Fruit fly (Drosophila melanogaster) whole organism, embryonic: Measurements from ENCODE around the gene CG31948.

Source experiments
- Bteb2 ChIP-seq: fragments of 200-800 bp; sonication (Bioruptor generic); optimal IDR thresholded peaks from 2 replicates; lab custom pipeline; 2016; ENCODE audit warnings: missing biosample characterization, missing genetic modification characterization
- CG10654 ChIP-seq: fragments of 200-800 bp; sonication (Bioruptor generic); optimal IDR thresholded peaks from 2 replicates; lab custom pipeline; 2016; ENCODE audit warnings: missing biosample characterization, missing genetic modification characterization
- CG11247 ChIP-seq: fragments of 200-800 bp; sonication (Bioruptor generic); IDR thresholded peaks from 2 replicates; pipeline ENCODE4 v1.3.6; 2022; ENCODE audit warnings: missing biosample characterization, missing genetic modification characterization
- CG12236 ChIP-seq: fragments of 200-800 bp; sonication (Bioruptor generic); optimal IDR thresholded peaks from 2 replicates; lab custom pipeline; 2016; ENCODE audit warnings: missing biosample characterization, missing genetic modification characterization
- CG12391 ChIP-seq: fragments of 200-800 bp; sonication (Bioruptor generic); optimal IDR thresholded peaks from 3 replicates; lab custom pipeline; 2018; ENCODE audit warnings: missing biosample characterization, mild to moderate bottlenecking, missing genetic modification characterization, moderate library complexity
- CG15011 ChIP-seq: fragments of 200-800 bp; sonication (Bioruptor generic); optimal IDR thresholded peaks from 3 replicates; lab custom pipeline; 2018; ENCODE audit warnings: missing biosample characterization, mild to moderate bottlenecking, missing genetic modification characterization
- CG15696 ChIP-seq: fragments of 200-800 bp; sonication (Bioruptor generic); optimal IDR thresholded peaks from 2 replicates; lab custom pipeline; 2019; ENCODE audit warnings: missing biosample characterization, mild to moderate bottlenecking, missing genetic modification characterization, moderate library complexity
- CG1603 ChIP-seq: fragments of 200-800 bp; sonication (Bioruptor generic); optimal IDR thresholded peaks from 2 replicates; lab custom pipeline; 2019; ENCODE audit warnings: missing biosample characterization, mild to moderate bottlenecking, missing genetic modification characterization, moderate library complexity
- CG16813 ChIP-seq: fragments of 200-800 bp; sonication (Bioruptor generic); IDR thresholded peaks from 3 replicates; pipeline ENCODE4 v1.3.6; 2022; ENCODE audit warnings: missing biosample characterization, missing genetic modification characterization; ENCODE audit not compliant: partially characterized antibody
- CG17186 ChIP-seq: fragments of 200-800 bp; sonication (Bioruptor generic); optimal IDR thresholded peaks from 3 replicates; lab custom pipeline; 2017; ENCODE audit warnings: missing biosample characterization, missing genetic modification reagents, missing genetic modification characterization
- CG17912 ChIP-seq: fragments of 200-800 bp; sonication (Bioruptor generic); optimal IDR thresholded peaks from 2 replicates; lab custom pipeline; 2018; ENCODE audit warnings: missing biosample characterization, mild to moderate bottlenecking, missing genetic modification characterization
- CG1832 ChIP-seq: fragments of 200-800 bp; sonication (Bioruptor generic); optimal IDR thresholded peaks from 2 replicates; lab custom pipeline; 2017; ENCODE audit warnings: missing biosample characterization, mild to moderate bottlenecking, missing genetic modification characterization, inconsistent platforms
- CG18619 ChIP-seq: fragments of 200-800 bp; sonication (Bioruptor generic); optimal IDR thresholded peaks from 3 replicates; lab custom pipeline; 2017; ENCODE audit warnings: missing biosample characterization, mild to moderate bottlenecking, missing genetic modification characterization
- CG2889 ChIP-seq: fragments of 200-800 bp; sonication (Bioruptor generic); IDR thresholded peaks from 3 replicates; pipeline ENCODE4 v1.3.6; 2022; ENCODE audit warnings: missing biosample characterization, missing genetic modification characterization
- CG31224 ChIP-seq: fragments of 200-800 bp; sonication (Bioruptor generic); IDR thresholded peaks from 2 replicates; pipeline ENCODE4 v1.3.6; 2022; ENCODE audit warnings: missing biosample characterization, missing genetic modification characterization
- CG31441 ChIP-seq: fragments of 200-800 bp; sonication (Bioruptor generic); IDR thresholded peaks from 2 replicates; pipeline ENCODE4 v1.3.6; 2022; ENCODE audit warnings: missing biosample characterization, missing genetic modification characterization
- CG34224 ChIP-seq: fragments of 200-800 bp; sonication (Bioruptor generic); IDR thresholded peaks from 3 replicates; pipeline ENCODE4 v1.3.6; 2022; ENCODE audit warnings: missing biosample characterization, missing genetic modification characterization; ENCODE audit not compliant: partially characterized antibody
- CG42726 ChIP-seq: fragments of 200-800 bp; sonication (Bioruptor generic); IDR thresholded peaks from 2 replicates; pipeline ENCODE4 v1.3.6; 2022; ENCODE audit warnings: missing biosample characterization, missing genetic modification characterization; ENCODE audit not compliant: partially characterized antibody
- CG4404 ChIP-seq: fragments of 200-800 bp; sonication (Bioruptor generic); IDR thresholded peaks from 2 replicates; pipeline ENCODE4 v1.3.6; 2022; ENCODE audit warnings: missing biosample characterization, missing genetic modification characterization
- CG4617 ChIP-seq: fragments of 200-800 bp; sonication (Bioruptor generic); optimal IDR thresholded peaks from 3 replicates; lab custom pipeline; 2016; ENCODE audit warnings: missing biosample characterization, missing genetic modification characterization, borderline replicate concordance
- CG6813 ChIP-seq: fragments of 200-800 bp; sonication (Bioruptor generic); optimal IDR thresholded peaks from 2 replicates; lab custom pipeline; 2017; ENCODE audit warnings: missing biosample characterization, missing genetic modification characterization, mild to moderate bottlenecking, moderate library complexity, missing genetic modification reagents
- CG7372 ChIP-seq: fragments of 200-800 bp; sonication (Bioruptor generic); IDR thresholded peaks from 2 replicates; pipeline ENCODE4 v1.3.6; 2022; ENCODE audit warnings: missing biosample characterization, missing genetic modification characterization
- CG7786 ChIP-seq: fragments of 200-800 bp; sonication (Bioruptor generic); optimal IDR thresholded peaks from 2 replicates; lab custom pipeline; 2016; ENCODE audit warnings: missing biosample characterization, missing genetic modification characterization
- CG8388 ChIP-seq: fragments of 200-800 bp; sonication (Bioruptor generic); optimal IDR thresholded peaks from 2 replicates; lab custom pipeline; 2019; ENCODE audit warnings: missing biosample characterization, mild to moderate bottlenecking, missing genetic modification characterization, moderate library complexity
- CG8478 ChIP-seq: fragments of >200 bp; optimal IDR thresholded peaks from 2 replicates; lab custom pipeline; 2018
- Dad ChIP-seq: fragments of 200-800 bp; sonication (Bioruptor generic); optimal IDR thresholded peaks from 3 replicates; lab custom pipeline; 2016; ENCODE audit warnings: missing biosample characterization, missing genetic modification characterization
- Ets65A ChIP-seq: fragments of 200-800 bp; sonication (Bioruptor generic); peaks from one replicate; lab custom pipeline; 2016; ENCODE audit warnings: missing biosample characterization, missing genetic modification characterization
- Fer2 ChIP-seq: fragments of 200-800 bp; sonication (Bioruptor generic); optimal IDR thresholded peaks from 2 replicates; lab custom pipeline; 2018; ENCODE audit warnings: missing biosample characterization, mild to moderate bottlenecking, missing genetic modification characterization, moderate library complexity
- Fer3 ChIP-seq: fragments of 200-800 bp; sonication (Bioruptor generic); optimal IDR thresholded peaks from 2 replicates; lab custom pipeline; 2018; ENCODE audit warnings: missing biosample characterization, mild to moderate bottlenecking, missing genetic modification characterization, moderate library complexity
- HLH4C ChIP-seq: fragments of 200-800 bp; sonication (Bioruptor generic); IDR thresholded peaks from 3 replicates; pipeline ENCODE4 v1.3.6; 2022; ENCODE audit warnings: missing biosample characterization, missing genetic modification characterization; ENCODE audit not compliant: partially characterized antibody
- Hmx ChIP-seq: fragments of 200-800 bp; sonication (Bioruptor generic); optimal IDR thresholded peaks from 2 replicates; lab custom pipeline; 2016; ENCODE audit warnings: missing biosample characterization, missing genetic modification characterization
- Jarid2 ChIP-seq: fragments of 200-800 bp; sonication (Bioruptor generic); optimal IDR thresholded peaks from 3 replicates; lab custom pipeline; 2017; ENCODE audit warnings: mild to moderate bottlenecking, missing biosample characterization, missing genetic modification reagents, missing genetic modification characterization
- Mad ChIP-seq: fragments of 200-800 bp; sonication (Bioruptor generic); optimal IDR thresholded peaks from 2 replicates; lab custom pipeline; 2016; ENCODE audit warnings: missing biosample characterization, missing genetic modification characterization
- Nf-YB ChIP-seq: fragments of 200-800 bp; sonication (Bioruptor generic); optimal IDR thresholded peaks from 3 replicates; lab custom pipeline; 2019; ENCODE audit warnings: missing biosample characterization, mild to moderate bottlenecking, missing genetic modification characterization, moderate library complexity
- PHDP ChIP-seq: fragments of 200-800 bp; sonication (Bioruptor generic); optimal IDR thresholded peaks from 3 replicates; lab custom pipeline; 2018; ENCODE audit warnings: missing biosample characterization, mild to moderate bottlenecking, missing genetic modification characterization, moderate library complexity
- Tbp ChIP-seq: fragments of >200 bp; optimal IDR thresholded peaks from 2 replicates; lab custom pipeline; 2018; ENCODE audit warnings: missing biosample characterization, missing genetic modification characterization
- ato ChIP-seq: fragments of 200-800 bp; sonication (Bioruptor generic); IDR thresholded peaks from 2 replicates; pipeline ENCODE4 v1.3.6; 2022; ENCODE audit warnings: missing biosample characterization, missing genetic modification characterization; ENCODE audit not compliant: partially characterized antibody
- cad ChIP-seq: fragments of >200 bp; optimal IDR thresholded peaks from 2 replicates; lab custom pipeline; 2017; ENCODE audit warnings: missing biosample characterization, missing genetic modification characterization
- cas ChIP-seq: fragments of 200-800 bp; sonication (Bioruptor generic); IDR thresholded peaks from 2 replicates; pipeline ENCODE4 v1.3.6; 2022; ENCODE audit warnings: missing biosample characterization, missing genetic modification characterization
- insv ChIP-seq, 2 experiments: fragments of 200-800 bp; sonication (Bioruptor generic); optimal IDR thresholded peaks; 3 replicates each; lab custom pipeline; 2016 to 2018; ENCODE audit warnings: missing biosample characterization in 2 of 2, missing genetic modification characterization in 2 of 2
- ken ChIP-seq: fragments of 200-800 bp; sonication (Bioruptor generic); IDR thresholded peaks from 3 replicates; pipeline ENCODE4 v1.3.6; 2022; ENCODE audit warnings: missing biosample characterization, missing genetic modification characterization
- kni ChIP-seq: fragments of 200-800 bp; sonication (Bioruptor generic); optimal IDR thresholded peaks from 3 replicates; lab custom pipeline; 2017; ENCODE audit warnings: mild to moderate bottlenecking, missing biosample characterization, missing genetic modification reagents, missing genetic modification characterization
- mld ChIP-seq: fragments of 200-800 bp; sonication (Bioruptor generic); IDR thresholded peaks from 3 replicates; pipeline ENCODE4 v1.3.6; 2022; ENCODE audit warnings: missing biosample characterization, missing genetic modification characterization; ENCODE audit not compliant: partially characterized antibody
- nerfin-1 ChIP-seq: fragments of 200-800 bp; sonication (Bioruptor generic); optimal IDR thresholded peaks from 3 replicates; lab custom pipeline; 2019; ENCODE audit warnings: missing biosample characterization, mild to moderate bottlenecking, missing genetic modification characterization, moderate library complexity
- otp ChIP-seq: fragments of 200-800 bp; sonication (Bioruptor generic); IDR thresholded peaks from 3 replicates; pipeline ENCODE4, ENCODE4 v1.3.6; 2022; ENCODE audit warnings: missing biosample characterization, missing genetic modification characterization
- shn ChIP-seq: fragments of 200-800 bp; sonication (Bioruptor generic); optimal IDR thresholded peaks from 3 replicates; lab custom pipeline; 2016; ENCODE audit warnings: missing biosample characterization, missing genetic modification characterization
- sim ChIP-seq: fragments of 200-800 bp; sonication (Bioruptor generic); IDR thresholded peaks from 2 replicates; pipeline ENCODE4 v1.3.6; 2022; ENCODE audit warnings: missing biosample characterization, missing genetic modification characterization
- slp2 ChIP-seq: fragments of 200-800 bp; sonication (Bioruptor generic); optimal IDR thresholded peaks from 2 replicates; lab custom pipeline; 2016; ENCODE audit warnings: missing biosample characterization, missing genetic modification characterization
- sna ChIP-seq: fragments of 200-800 bp; sonication (Bioruptor generic); IDR thresholded peaks from 2 replicates; pipeline ENCODE4 v1.3.6; 2022; ENCODE audit warnings: missing biosample characterization, missing genetic modification characterization; ENCODE audit not compliant: partially characterized antibody
- sug ChIP-seq: fragments of 200-800 bp; optimal IDR thresholded peaks from 2 replicates; lab custom pipeline; 2019; ENCODE audit warnings: missing biosample characterization, mild to moderate bottlenecking, missing genetic modification characterization, moderate library complexity
- zf30C ChIP-seq: fragments of 200-800 bp; sonication (Bioruptor generic); optimal IDR thresholded peaks from 3 replicates; lab custom pipeline; 2018; ENCODE audit warnings: missing biosample characterization, mild to moderate bottlenecking, missing genetic modification characterization
- zfh1 ChIP-seq: fragments of 200-800 bp; sonication (Bioruptor generic); IDR thresholded peaks from 3 replicates; pipeline ENCODE4 v1.3.6; 2022; ENCODE audit warnings: missing biosample characterization, missing genetic modification characterization

Gene CG31948

dm6 chr2L:2380805-2381204 is 35.7 kb downstream of the CG31948 start, which contains the start of gene Eogt (continued):
- TF ChIP-seq otp (GFP tag; lab: Robert Waterston, UW) (peak; percentile 96), sim (GFP tag; lab: Robert Waterston, UW) (peak; percentile 92), CG31224 (GFP tag; lab: Robert Waterston, UW) (peak; percentile 90), sug (tag; lab: Kevin White, UChicago) (peak; percentile 85), Fer3 (tag; lab: Kevin White, UChicago) (peak; percentile 89), CG10654 (GFP tag; lab: Kevin White, UChicago) (peak; percentile 82), CG15011 (GFP tag; lab: Kevin White, UChicago) (peak; percentile 78), CG4617 (GFP tag; lab: Kevin White, UChicago) (peak; percentile 92), ken (GFP tag; lab: Robert Waterston, UW) (peak; percentile 98), cad (GFP tag; lab: Kevin White, UChicago) (no peak), CG4404 (peak; percentile 96), CG12236 (GFP tag; lab: Kevin White, UChicago) (peak; percentile 23), slp2 (GFP tag; lab: Kevin White, UChicago) (peak; percentile 63), ato (no peak), Tbp (no peak), Hmx (GFP tag; lab: Kevin White, UChicago) (peak; percentile 5), Bteb2 (GFP tag; lab: Kevin White, UChicago) (peak; percentile 63), CG17912 (peak; percentile 55), CG1832 (no peak), CG15696 (tag; lab: Kevin White, UChicago) (peak; percentile 92), CG11247 (peak; percentile 92), CG2889 (peak; percentile 94), zf30C (GFP tag; lab: Kevin White, UChicago) (no peak), CG7786 (GFP tag; lab: Kevin White, UChicago) (peak; percentile 55), Dad (GFP tag; lab: Kevin White, UChicago) (peak; percentile 39), CG12391 (tag; lab: Kevin White, UChicago) (peak; percentile 96), CG8388 (GFP tag; lab: Kevin White, UChicago) (peak; percentile 94), HLH4C (GFP tag; lab: Robert Waterston, UW) (no peak), PHDP (tag; lab: Kevin White, UChicago) (peak; percentile 95), Ets65A (GFP tag; lab: Kevin White, UChicago) (peak; percentile 96), CG8478 (no peak), cas (GFP tag; lab: Robert Waterston, UW) (peak; percentile 77; the same call in 1 of the 2 replicates), CG34224 (GFP tag; lab: Robert Waterston, UW) (no peak), CG31441 (GFP tag; lab: Robert Waterston, UW) (peak; percentile 86), CG1603 (peak; percentile 98), CG42726 (GFP tag; lab: Robert Waterston, UW) (no peak), kni (GFP tag; lab: Kevin White, UChicago) (peak; percentile 43), Jarid2 (GFP tag; lab: Kevin White, UChicago) (peak; percentile 47)

dm6 chr2L:2376418-2376702 is 40.2 kb downstream of the CG31948 start:
- TF ChIP-seq shn (GFP tag; lab: Kevin White, UChicago) (no peak), CG8388 (GFP tag; lab: Kevin White, UChicago) (no peak), CG8478 (no peak), CG16813 (GFP tag; lab: Robert Waterston, UW) (no peak), mld (no peak), CG6813 (GFP tag; lab: Kevin White, UChicago) (peak; percentile 23), nerfin-1 (tag; lab: Kevin White, UChicago) (no peak), Mad (GFP tag; lab: Kevin White, UChicago) (no peak), CG1603 (peak; percentile 2), sna (GFP tag; lab: Robert Waterston, UW) (no peak), Fer2 (tag; lab: Kevin White, UChicago) (no peak), zfh1 (GFP tag; lab: Robert Waterston, UW) (0 out of 3 replicates have a peak, but pooled peaks have one; percentile 33), CG7372 (GFP tag; lab: Robert Waterston, UW) (no peak), insv (GFP tag; optimal IDR thresholded peaks at IDR 0.05; lab: Kevin White, UChicago) (no peak), Nf-YB (GFP tag; lab: Kevin White, UChicago) (no peak), CG17186 (GFP tag; lab: Kevin White, UChicago) (no peak), CG18619 (GFP tag; lab: Kevin White, UChicago) (no peak)
